Fruit fly (Drosophila melanogaster) whole organism, embryonic: ENCODE results near the gene RhoGAP93B.

Experiments
- CG10209 ChIP-seq: fragments of 200-800 bp; sonication (Bioruptor generic); optimal IDR thresholded peaks from 3 replicates; lab custom pipeline; 2017; ENCODE audit warnings: missing biosample characterization, mild to moderate bottlenecking, missing genetic modification characterization, missing genetic modification reagents
- CG10267 ChIP-seq: fragments of 200-800 bp; sonication (Bioruptor generic); optimal IDR thresholded peaks from 2 replicates; lab custom pipeline; 2018; ENCODE audit warnings: missing biosample characterization, mild to moderate bottlenecking, missing genetic modification characterization, moderate library complexity
- CG10366 ChIP-seq: fragments of 200-800 bp; sonication (Bioruptor generic); IDR thresholded peaks from 2 replicates; pipeline ENCODE4 v1.3.6; 2022; ENCODE audit warnings: missing biosample characterization, missing genetic modification characterization
- CG10543 ChIP-seq: fragments of 200-800 bp; sonication (Bioruptor generic); optimal IDR thresholded peaks from 3 replicates; lab custom pipeline; 2017; ENCODE audit warnings: missing biosample characterization, mild to moderate bottlenecking, missing genetic modification characterization, moderate library complexity
- CG11247 ChIP-seq: fragments of 200-800 bp; sonication (Bioruptor generic); IDR thresholded peaks from 2 replicates; pipeline ENCODE4 v1.3.6; 2022; ENCODE audit warnings: missing biosample characterization, missing genetic modification characterization
- CG13296 ChIP-seq: fragments of 200-800 bp; sonication (Bioruptor generic); optimal IDR thresholded peaks from 3 replicates; lab custom pipeline; 2018; ENCODE audit warnings: missing biosample characterization, mild to moderate bottlenecking, missing genetic modification characterization
- CG13624 ChIP-seq: fragments of 200-800 bp; sonication (Bioruptor generic); optimal IDR thresholded peaks from 2 replicates; lab custom pipeline; 2016; ENCODE audit warnings: missing biosample characterization, missing genetic modification characterization
- CG14441 ChIP-seq: fragments of 200-800 bp; sonication (Bioruptor generic); IDR thresholded peaks from 2 replicates; pipeline ENCODE4 v1.3.6; 2022; ENCODE audit warnings: missing biosample characterization, missing genetic modification characterization
- CG30403 ChIP-seq: fragments of 200-800 bp; sonication (Bioruptor generic); optimal IDR thresholded peaks from 3 replicates; lab custom pipeline; 2016; ENCODE audit warnings: missing biosample characterization, missing genetic modification characterization
- CG3163 ChIP-seq: fragments of 200-800 bp; sonication (Bioruptor generic); optimal IDR thresholded peaks from 3 replicates; lab custom pipeline; 2016; ENCODE audit warnings: missing biosample characterization, missing genetic modification characterization
- CG34224 ChIP-seq: fragments of 200-800 bp; sonication (Bioruptor generic); IDR thresholded peaks from 3 replicates; pipeline ENCODE4 v1.3.6; 2022; ENCODE audit warnings: missing biosample characterization, missing genetic modification characterization; ENCODE audit not compliant: partially characterized antibody
- CG4617 ChIP-seq: fragments of 200-800 bp; sonication (Bioruptor generic); optimal IDR thresholded peaks from 3 replicates; lab custom pipeline; 2016; ENCODE audit warnings: missing biosample characterization, missing genetic modification characterization, borderline replicate concordance
- CG4730 ChIP-seq: fragments of 200-800 bp; sonication (Bioruptor generic); IDR thresholded peaks from 2 replicates; pipeline ENCODE4 v1.3.6; 2022; ENCODE audit warnings: missing biosample characterization, missing genetic modification characterization
- CG4820 ChIP-seq: fragments of 200-800 bp; sonication (Bioruptor generic); optimal IDR thresholded peaks from 3 replicates; lab custom pipeline; 2016; ENCODE audit warnings: missing biosample characterization, missing genetic modification characterization
- CG7786 ChIP-seq: fragments of 200-800 bp; sonication (Bioruptor generic); optimal IDR thresholded peaks from 2 replicates; lab custom pipeline; 2016; ENCODE audit warnings: missing biosample characterization, missing genetic modification characterization
- CG7839 ChIP-seq: fragments of 200-800 bp; sonication (Bioruptor generic); optimal IDR thresholded peaks from 3 replicates; lab custom pipeline; 2018; ENCODE audit warnings: missing biosample characterization, mild to moderate bottlenecking, missing genetic modification characterization, moderate library complexity
- CG8089 ChIP-seq: fragments of 200-800 bp; sonication (Bioruptor generic); optimal IDR thresholded peaks from 3 replicates; lab custom pipeline; 2016; ENCODE audit warnings: missing biosample characterization, missing genetic modification characterization
- CG8290 ChIP-seq, 3 experiments: fragments of 200-800 bp; sonication (Bioruptor generic); optimal IDR thresholded peaks; 2 replicates each; lab custom pipeline; 2016 to 2019; ENCODE audit warnings: missing biosample characterization in 3 of 3, missing genetic modification characterization in 3 of 3, mild to moderate bottlenecking in 2 of 3, moderate library complexity in 1 of 3
- CG9609 ChIP-seq: fragments of 200-800 bp; sonication (Bioruptor generic); optimal IDR thresholded peaks from 3 replicates; lab custom pipeline; 2016; ENCODE audit warnings: missing biosample characterization, missing genetic modification characterization
- CG9876 ChIP-seq: fragments of 200-800 bp; sonication (Bioruptor generic); optimal IDR thresholded peaks from 2 replicates; lab custom pipeline; 2016; ENCODE audit warnings: missing biosample characterization, missing genetic modification characterization
- Drgx ChIP-seq: fragments of 200-800 bp; sonication (Bioruptor generic); IDR thresholded peaks from 2 replicates; pipeline ENCODE4 v1.3.6; 2022; ENCODE audit warnings: missing biosample characterization, missing genetic modification characterization
- GATAe ChIP-seq: fragments of 200-800 bp; sonication (Bioruptor generic); conservative IDR thresholded peaks from 2 replicates; pipeline ENCODE4 v1.3.6; 2022; ENCODE audit warnings: missing biosample characterization, missing genetic modification characterization
- HHEX ChIP-seq: fragments of 200-800 bp; sonication (Bioruptor generic); optimal IDR thresholded peaks from 3 replicates; lab custom pipeline; 2017; ENCODE audit warnings: missing biosample characterization, mild to moderate bottlenecking, missing genetic modification characterization, missing genetic modification reagents
- MBD-R2 ChIP-seq: fragments of 200-800 bp; sonication (Bioruptor generic); IDR thresholded peaks from 2 replicates; pipeline ENCODE4 v1.3.6; 2022; ENCODE audit warnings: missing biosample characterization, missing genetic modification characterization
- Mes4 ChIP-seq: fragments of 200-800 bp; sonication (Bioruptor generic); optimal IDR thresholded peaks from 2 replicates; lab custom pipeline; 2016; ENCODE audit warnings: missing biosample characterization, missing genetic modification characterization
- NFAT ChIP-seq: fragments of 200-800 bp; sonication (Bioruptor generic); IDR thresholded peaks from 2 replicates; pipeline ENCODE4 v1.3.6; 2022; ENCODE audit warnings: missing biosample characterization, missing genetic modification characterization
- Side ChIP-seq: fragments of 200-800 bp; sonication (Bioruptor generic); optimal IDR thresholded peaks from 2 replicates; lab custom pipeline; 2016; ENCODE audit warnings: missing biosample characterization, missing genetic modification characterization
- Spps ChIP-seq: fragments of 200-800 bp; sonication (Bioruptor generic); optimal IDR thresholded peaks from 2 replicates; lab custom pipeline; 2018; ENCODE audit warnings: missing biosample characterization, mild to moderate bottlenecking, missing genetic modification characterization
- Trl ChIP-seq, 3 experiments: fragments of >200 bp in 2 of 3; fragments of 200-800 bp in 1 of 3; sonication (Bioruptor generic) in 1 of 3; optimal IDR thresholded peaks; 2 replicates in 1 of 3; 3 replicates in 2 of 3; lab custom pipeline; 2016 to 2017; ENCODE audit warnings: missing biosample characterization in 1 of 3, missing genetic modification characterization in 1 of 3
- YL-1 ChIP-seq: fragments of 200-800 bp; sonication (Bioruptor generic); optimal IDR thresholded peaks from 3 replicates; lab custom pipeline; 2017; ENCODE audit warnings: missing biosample characterization, mild to moderate bottlenecking, missing genetic modification characterization
- bab2 ChIP-seq: fragments of 200-800 bp; sonication (Bioruptor generic); optimal IDR thresholded peaks from 2 replicates; lab custom pipeline; 2016; ENCODE audit warnings: missing biosample characterization, missing genetic modification characterization
- crc ChIP-seq: fragments of 200-800 bp; sonication (Bioruptor generic); optimal IDR thresholded peaks from 2 replicates; lab custom pipeline; 2016; ENCODE audit warnings: missing biosample characterization, missing genetic modification characterization
- dmrt11E ChIP-seq: fragments of 200-800 bp; sonication (Bioruptor generic); optimal IDR thresholded peaks from 3 replicates; lab custom pipeline; 2018; ENCODE audit warnings: missing biosample characterization, mild to moderate bottlenecking, missing genetic modification characterization, moderate library complexity
- ems ChIP-seq: fragments of 200-800 bp; sonication (Bioruptor generic); optimal IDR thresholded peaks from 3 replicates; lab custom pipeline; 2016; ENCODE audit warnings: missing biosample characterization, missing genetic modification characterization
- gfzf ChIP-seq: fragments of 200-800 bp; sonication (Bioruptor generic); optimal IDR thresholded peaks from 2 replicates; lab custom pipeline; 2016; ENCODE audit warnings: missing biosample characterization, mild to moderate bottlenecking, missing genetic modification characterization, moderate library complexity
- grau ChIP-seq: fragments of 200-800 bp; optimal IDR thresholded peaks from 3 replicates; lab custom pipeline; 2019; ENCODE audit warnings: missing biosample characterization, mild to moderate bottlenecking, missing genetic modification characterization, moderate library complexity
- gsb-n ChIP-seq: fragments of 200-800 bp; sonication (Bioruptor generic); optimal IDR thresholded peaks from 3 replicates; lab custom pipeline; 2018; ENCODE audit warnings: missing biosample characterization, mild to moderate bottlenecking, missing genetic modification characterization
- hbn ChIP-seq: fragments of 200-800 bp; sonication (Bioruptor generic); IDR thresholded peaks from 2 replicates; pipeline ENCODE4 v1.3.6; 2022; ENCODE audit warnings: missing biosample characterization, missing genetic modification characterization; ENCODE audit not compliant: partially characterized antibody
- knrl ChIP-seq: fragments of 200-800 bp; sonication (Bioruptor generic); IDR thresholded peaks from 3 replicates; pipeline ENCODE4 v1.3.6; 2022; ENCODE audit warnings: missing biosample characterization, missing genetic modification characterization; ENCODE audit not compliant: partially characterized antibody
- oc ChIP-seq: fragments of 200-800 bp; sonication (Bioruptor generic); optimal IDR thresholded peaks from 2 replicates; lab custom pipeline; 2018; ENCODE audit warnings: missing biosample characterization, mild to moderate bottlenecking, missing genetic modification characterization, moderate library complexity
- pan ChIP-seq, 4 experiments: fragments of >200 bp in 3 of 4; fragments of 200-800 bp in 1 of 4; sonication (Bioruptor generic) in 1 of 4; optimal IDR thresholded peaks in 3 of 4; IDR thresholded peaks in 1 of 4; 2 replicates each; pipeline versions ENCODE4 v1.3.6 to Lab custom; 2017 to 2022; ENCODE audit warnings: missing biosample characterization in 2 of 4, missing genetic modification characterization in 2 of 4, mixed read lengths in 1 of 4
- pum ChIP-seq: fragments of 200-800 bp; sonication (Bioruptor generic); optimal IDR thresholded peaks from 2 replicates; lab custom pipeline; 2016; ENCODE audit warnings: missing biosample characterization, missing genetic modification characterization
- run ChIP-seq: fragments of 200-800 bp; sonication (Bioruptor generic); optimal IDR thresholded peaks from 3 replicates; lab custom pipeline; 2018; ENCODE audit warnings: missing biosample characterization, mild to moderate bottlenecking, missing genetic modification characterization
- sc ChIP-seq, 3 experiments: fragments of >200 bp in 2 of 3; fragments of 200-800 bp in 1 of 3; sonication (Bioruptor generic) in 1 of 3; optimal IDR thresholded peaks; 2 replicates in 2 of 3; 3 replicates in 1 of 3; lab custom pipeline; 2017; ENCODE audit warnings: mild to moderate bottlenecking in 1 of 3, missing biosample characterization in 1 of 3, missing genetic modification characterization in 1 of 3, missing genetic modification reagents in 1 of 3
- tin ChIP-seq: fragments of 200-800 bp; sonication (Bioruptor generic); optimal IDR thresholded peaks from 3 replicates; lab custom pipeline; 2016; ENCODE audit warnings: missing biosample characterization, missing genetic modification characterization
- trem ChIP-seq: fragments of 200-800 bp; optimal IDR thresholded peaks from 3 replicates; lab custom pipeline; 2019; ENCODE audit warnings: missing biosample characterization, mild to moderate bottlenecking, missing genetic modification characterization, moderate library complexity
- tx ChIP-seq: fragments of 200-800 bp; sonication (Bioruptor generic); optimal IDR thresholded peaks from 2 replicates; lab custom pipeline; 2016; ENCODE audit warnings: missing biosample characterization, missing genetic modification characterization

The RhoGAP93B gene

dm6 chr3R:21127352-21127985 is 29.8 kb upstream of the RhoGAP93B start, which contains the start of the genes slmb and CG5793:
TSS of gene slmb (minus strand) at chr3R:21127485.
TSS of gene CG5793 (plus strand) at chr3R:21127573.
- TF ChIP-seq CG7786 (GFP tag; lab: Kevin White, UChicago) (peak; percentile 56), Trl (optimal IDR thresholded peaks at IDR 0.05; lab: Kevin White, UChicago) (peak in 1 of 2 experiments; percentile 55), Trl (GFP tag; optimal IDR thresholded peaks at IDR 0.05; lab: Kevin White, UChicago) (peak; percentile 21), NFAT (GFP tag; lab: Robert Waterston, UW) (0 out of 2 replicates have a peak, but pooled peaks have one; percentile 29), trem (peak; percentile 41), Drgx (GFP tag; lab: Robert Waterston, UW) (no peak), YL-1 (GFP tag; lab: Kevin White, UChicago) (peak; percentile 28), CG14441 (GFP tag; lab: Robert Waterston, UW) (peak; percentile 46; the same call in 1 of the 2 replicates), CG30403 (GFP tag; lab: Kevin White, UChicago) (peak; percentile 62), tin (GFP tag; lab: Kevin White, UChicago) (peak; percentile 52), CG9609 (GFP tag; lab: Kevin White, UChicago) (peak; percentile 43), CG8089 (GFP tag; lab: Kevin White, UChicago) (peak; percentile 20), CG3163 (GFP tag; lab: Kevin White, UChicago) (peak; percentile 15), CG9876 (peak; percentile 35), gsb-n (tag; lab: Kevin White, UChicago) (peak; percentile 25), gfzf (GFP tag; lab: Kevin White, UChicago) (peak; percentile 85), oc (tag; lab: Kevin White, UChicago) (no peak), CG4730 (no peak), CG10366 (GFP tag; lab: Robert Waterston, UW) (peak; percentile 29; the same call in 1 of the 2 replicates), CG10267 (tag; lab: Kevin White, UChicago) (peak; percentile 94), CG10543 (GFP tag; lab: Kevin White, UChicago) (peak; percentile 53), ems (GFP tag; lab: Kevin White, UChicago) (peak; percentile 31), crc (GFP tag; lab: Kevin White, UChicago) (peak; percentile 23), run (tag; lab: Kevin White, UChicago) (no peak), hbn (GFP tag; lab: Robert Waterston, UW) (0 out of 2 replicates have a peak, but pooled peaks have one; percentile 46), sc (optimal IDR thresholded peaks at IDR 0.05; lab: Kevin White, UChicago) (no peak), sc (GFP tag; optimal IDR thresholded peaks at IDR 0.05; lab: Kevin White, UChicago) (no peak), Spps (tag; lab: Kevin White, UChicago) (no peak), GATAe (GFP tag; lab: Robert Waterston, UW) (peak; percentile 62; the same call in 1 of the 2 replicates), CG13624 (GFP tag; lab: Kevin White, UChicago) (peak; percentile 77), tx (GFP tag; lab: Kevin White, UChicago) (peak; percentile 1), Mes4 (GFP tag; lab: Kevin White, UChicago) (peak; percentile 23), MBD-R2 (GFP tag; lab: Robert Waterston, UW) (peak; percentile 80), CG10209 (GFP tag; lab: Kevin White, UChicago) (peak; percentile 31), bab2 (GFP tag; lab: Kevin White, UChicago) (peak; percentile 43), HHEX (GFP tag; lab: Kevin White, UChicago) (peak; percentile 3), CG4820 (peak; percentile 32), Side (GFP tag; lab: Kevin White, UChicago) (peak; percentile 56), pan (optimal IDR thresholded peaks at IDR 0.05; lab: Kevin White, UChicago) (no peak), pan (GFP tag; optimal IDR thresholded peaks at IDR 0.05 in 1 of 2, IDR thresholded peaks at IDR 0.05 in 1 of 2) (peak in 1 of 2 experiments; percentile 30), CG8290 (GFP tag; optimal IDR thresholded peaks at IDR 0.05; lab: Kevin White, UChicago) (peak; percentile 23), CG8290 (tag; optimal IDR thresholded peaks at IDR 0.05; lab: Kevin White, UChicago) (no peak), CG4617 (GFP tag; lab: Kevin White, UChicago) (peak; percentile 85), pum (GFP tag; lab: Kevin White, UChicago) (peak; percentile 14), grau (peak; percentile 37), CG7839 (tag; lab: Kevin White, UChicago) (no peak), CG34224 (GFP tag; lab: Robert Waterston, UW) (peak; percentile 45; the same call in 1 of the 3 replicates), CG11247 (GFP tag; lab: Robert Waterston, UW) (0 out of 2 replicates have a peak, but pooled peaks have one; percentile 10), CG13296 (GFP tag; lab: Kevin White, UChicago) (no peak), dmrt11E (tag; lab: Kevin White, UChicago) (peak; percentile 36), knrl (peak; percentile 65)
